Fruit fly (Drosophila melanogaster): Measurements from ENCODE around the gene Jhbp6.

The Jhbp6 gene

DNA sequence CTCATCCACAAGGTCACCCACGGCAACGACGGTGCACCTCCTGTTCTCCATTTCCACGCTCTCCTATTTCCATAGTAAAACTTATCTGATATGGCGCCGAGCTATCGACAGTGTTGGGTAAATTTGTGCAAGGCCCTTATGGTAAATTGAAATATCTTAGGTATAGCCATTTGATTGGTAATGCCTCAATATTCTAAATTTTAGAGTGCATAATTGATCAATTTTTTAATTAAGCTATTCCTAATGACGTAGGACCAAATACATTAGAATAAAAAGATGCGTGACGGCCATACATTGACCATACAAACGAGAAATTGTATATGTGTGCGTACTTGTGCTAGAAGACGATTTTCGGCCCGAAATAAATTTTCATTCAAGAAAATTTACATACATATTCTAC, 52.2 kb downstream of the Jhbp6 start, which contains the start of gene CG14451:
Gene CG14451 (minus strand): TSS at position 101 of the 400 bp plus-strand sequence.
- TF ChIP-seq psq (optimal IDR thresholded peaks at IDR 0.05) (no peak), insv (optimal IDR thresholded peaks at IDR 0.05) (no peak), Myc (optimal IDR thresholded peaks at IDR 0.05) (no peak), h (optimal IDR thresholded peaks at IDR 0.05) (no peak), ttk (optimal IDR thresholded peaks at IDR 0.05) (no peak), Sin3A (optimal IDR thresholded peaks at IDR 0.05) (no peak)

DNA sequence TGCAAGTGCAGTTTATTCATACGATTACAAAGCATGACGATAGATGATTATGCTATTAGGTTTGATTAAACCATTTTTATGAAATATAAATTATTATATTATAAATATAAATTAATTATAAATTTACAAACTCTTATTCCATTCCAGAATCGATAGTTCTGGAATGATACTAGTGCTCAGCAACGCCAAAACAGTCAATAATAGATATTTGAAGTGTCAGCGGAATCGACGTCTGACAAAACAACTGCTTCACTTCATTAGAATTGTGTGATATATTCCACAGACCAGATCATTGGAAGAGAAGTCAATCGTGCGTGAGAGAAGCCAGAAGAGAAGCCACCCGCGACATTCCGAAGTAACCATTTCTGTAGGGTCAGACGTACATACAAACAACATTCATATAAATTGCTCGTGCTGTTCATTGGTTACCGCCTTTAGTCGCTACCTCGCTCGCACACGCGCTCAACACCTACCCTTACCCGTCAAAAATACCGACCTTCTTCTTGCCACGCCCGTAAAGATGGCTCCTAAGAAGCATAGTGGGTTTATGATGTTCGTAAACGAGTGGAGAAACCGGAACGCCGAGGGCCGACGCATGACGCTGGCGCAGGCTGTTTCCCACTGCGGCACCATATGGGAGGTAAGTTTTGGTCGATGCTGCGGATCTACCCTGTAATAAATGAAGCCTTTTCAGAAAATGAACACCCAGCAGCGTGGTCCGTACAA, 54.5 kb downstream of the Jhbp6 start:
- TF ChIP-seq psq (optimal IDR thresholded peaks at IDR 0.05) (no peak), Sin3A (optimal IDR thresholded peaks at IDR 0.05) (no peak), ttk (optimal IDR thresholded peaks at IDR 0.05) (no peak), insv (optimal IDR thresholded peaks at IDR 0.05) (no peak), Myc (optimal IDR thresholded peaks at IDR 0.05) (no peak), h (optimal IDR thresholded peaks at IDR 0.05) (no peak)

DNA sequence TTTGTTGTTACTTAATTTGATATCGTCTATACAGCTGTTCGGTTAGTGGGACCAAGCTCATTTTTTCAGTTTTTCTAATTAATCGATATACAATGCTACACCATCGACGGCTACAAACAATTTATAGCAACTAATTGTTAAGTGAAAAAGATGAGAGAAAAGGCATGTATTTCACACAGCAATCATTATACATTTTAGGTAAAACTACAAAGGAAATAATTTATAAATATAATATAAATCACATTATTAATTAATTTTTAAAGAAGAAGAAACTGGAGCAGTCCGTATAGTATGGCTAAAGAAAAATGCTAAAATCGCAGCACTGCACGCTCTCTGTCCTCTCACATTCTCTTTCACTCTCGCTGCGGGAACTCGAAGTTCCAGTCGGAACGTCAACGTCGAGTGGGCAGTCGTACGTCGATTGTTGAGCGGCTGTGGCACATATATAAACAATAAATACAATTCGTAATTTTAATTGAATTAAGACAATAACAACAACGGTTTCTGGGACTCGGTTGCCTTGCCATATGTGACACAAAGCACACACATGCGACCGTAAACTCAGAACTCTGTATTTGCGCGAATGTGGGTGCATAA, 58.1 kb downstream of the Jhbp6 start, which contains the start of the genes CG14450 and CG11367:
Gene CG14450 (minus strand): TSS at position 51 of the 597 bp plus-strand sequence.
Gene CG11367 (plus strand): TSS at position 373 of the 597 bp plus-strand sequence.
- no peak for TF ChIP-seq Sin3A (optimal IDR thresholded peaks at IDR 0.05)
- TF ChIP-seq insv (optimal IDR thresholded peaks at IDR 0.05) = no peak
- TF ChIP-seq Myc (optimal IDR thresholded peaks at IDR 0.05) = no peak
- no peak for TF ChIP-seq ttk (optimal IDR thresholded peaks at IDR 0.05)
- TF ChIP-seq h (optimal IDR thresholded peaks at IDR 0.05) = no peak
- no peak for TF ChIP-seq psq (optimal IDR thresholded peaks at IDR 0.05)

DNA sequence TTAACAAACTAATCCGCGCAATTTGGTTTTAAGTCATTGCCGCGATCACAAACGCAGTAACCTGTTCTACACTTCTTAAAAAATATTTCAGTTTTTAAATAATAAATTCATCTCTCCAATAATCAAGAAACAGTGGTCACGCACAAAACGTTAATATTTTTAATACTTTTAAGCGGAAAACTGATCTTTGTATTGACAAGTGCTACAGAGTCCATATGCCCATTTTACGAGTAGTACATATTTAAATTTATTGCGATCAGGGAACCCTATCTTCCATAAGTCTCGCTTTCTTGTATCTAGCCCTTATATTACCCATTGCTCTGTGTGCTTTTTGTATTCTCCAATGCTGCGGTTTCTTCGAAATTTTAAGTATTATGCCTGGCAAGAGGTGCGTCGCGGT, 59.7 kb downstream of the Jhbp6 start, which contains the start of gene CG32454:
Gene CG32454 (plus strand): TSS at position 301 of the 400 bp plus-strand sequence.
- TF ChIP-seq insv (optimal IDR thresholded peaks at IDR 0.05) (no peak), Sin3A (optimal IDR thresholded peaks at IDR 0.05) (no peak), Myc (optimal IDR thresholded peaks at IDR 0.05) (no peak), psq (optimal IDR thresholded peaks at IDR 0.05) (no peak), ttk (optimal IDR thresholded peaks at IDR 0.05) (no peak), h (optimal IDR thresholded peaks at IDR 0.05) (no peak)
